Fruit fly (Drosophila melanogaster) whole organism, adult: Measurements from ENCODE around the gene siz.

Experiments used
- CG12768 ChIP-seq: fragments of 200-800 bp; sonication (Bioruptor generic); optimal IDR thresholded peaks from 2 replicates; lab custom pipeline; 2017; ENCODE audit warnings: missing biosample characterization, missing genetic modification characterization, mild to moderate bottlenecking, moderate library complexity, missing genetic modification reagents
- CG33017 ChIP-seq: fragments of 200-800 bp; sonication (Bioruptor generic); optimal IDR thresholded peaks from 2 replicates; lab custom pipeline; 2018; ENCODE audit warnings: missing biosample characterization, mild to moderate bottlenecking, missing genetic modification characterization, moderate library complexity
- CG5204 ChIP-seq: fragments of 200-800 bp; sonication (Bioruptor generic); optimal IDR thresholded peaks from 2 replicates; lab custom pipeline; 2016; ENCODE audit warnings: missing biosample characterization, missing genetic modification characterization
- CG7045 ChIP-seq: fragments of 200-800 bp; sonication (Bioruptor generic); optimal IDR thresholded peaks from 2 replicates; lab custom pipeline; 2017; ENCODE audit warnings: missing biosample characterization, mild to moderate bottlenecking, missing genetic modification characterization
- CG7101 ChIP-seq: fragments of 200-800 bp; sonication (Bioruptor generic); optimal IDR thresholded peaks from 2 replicates; lab custom pipeline; 2018; ENCODE audit warnings: missing biosample characterization, mild to moderate bottlenecking, missing genetic modification characterization, moderate library complexity
- Clk ChIP-seq: fragments of 200-800 bp; sonication (Bioruptor generic); optimal IDR thresholded peaks from 2 replicates; lab custom pipeline; 2017; ENCODE audit warnings: missing biosample characterization, missing genetic modification characterization
- Mnt ChIP-seq: fragments of 200-800 bp; sonication (Bioruptor generic); optimal IDR thresholded peaks from 2 replicates; lab custom pipeline; 2016; ENCODE audit warnings: missing biosample characterization, mild to moderate bottlenecking, missing genetic modification characterization
- cnc ChIP-seq, 2 experiments: fragments of >200 bp; optimal IDR thresholded peaks; 2 replicates each; lab custom pipeline; 2017
- kay ChIP-seq: fragments of 200-800 bp; sonication (Bioruptor generic); peaks from one replicate; lab custom pipeline; 2016; ENCODE audit warnings: missing biosample characterization, missing genetic modification characterization, borderline replicate concordance
- ovo ChIP-seq: fragments of 200-800 bp; sonication (Bioruptor generic); optimal IDR thresholded peaks from 2 replicates; lab custom pipeline; 2016; ENCODE audit warnings: missing biosample characterization, missing genetic modification characterization
- pad ChIP-seq: fragments of 200-800 bp; sonication (Bioruptor generic); optimal IDR thresholded peaks from 3 replicates; lab custom pipeline; 2017; ENCODE audit warnings: missing biosample characterization, missing genetic modification characterization, mild to moderate bottlenecking, moderate library complexity, missing genetic modification reagents
- toe ChIP-seq: fragments of 200-800 bp; sonication (Bioruptor generic); optimal IDR thresholded peaks from 2 replicates; lab custom pipeline; 2016; ENCODE audit warnings: missing biosample characterization, missing genetic modification characterization

dm6 chr3L:21047037-21047436 is 12.7 kb downstream of the siz start:
- TF ChIP-seq kay (GFP tag; lab: Kevin White, UChicago) (no peak), ovo (no peak), CG7101 (no peak), pad (no peak), CG33017 (tag; lab: Kevin White, UChicago) (no peak), toe (GFP tag; lab: Kevin White, UChicago) (no peak), CG7045 (GFP tag; lab: Kevin White, UChicago) (no peak), cnc (optimal IDR thresholded peaks at IDR 0.05; lab: Kevin White, UChicago) (no peak), CG12768 (no peak), Clk (GFP tag; lab: Kevin White, UChicago) (no peak), Mnt (GFP tag; lab: Kevin White, UChicago) (no peak), CG5204 (GFP tag; lab: Kevin White, UChicago) (no peak)
